Worm (Caenorhabditis elegans): ENCODE measurements around the gene npax-2.

ce11 chrX:2099002-2099401 is 50.9 kb downstream of the npax-2 start:
- TF ChIP-seq snpc-4 (tag; optimal IDR thresholded peaks at IDR 0.05) (no peak), unc-30 (tag; optimal IDR thresholded peaks at IDR 0.05) (no peak)

Data from whole organism, L1 larva.